Fruit fly (Drosophila melanogaster) whole organism, embryonic: ENCODE measurements around the gene CG10068.

Experiments used
- CG10321 ChIP-seq: fragments of 200-800 bp; sonication (Bioruptor generic); IDR thresholded peaks from 2 replicates; pipeline ENCODE4 v1.3.6; 2022; ENCODE audit warnings: missing biosample characterization, missing genetic modification characterization
- CG10565 ChIP-seq: fragments of 200-800 bp; sonication (Bioruptor generic); optimal IDR thresholded peaks from 3 replicates; lab custom pipeline; 2016; ENCODE audit warnings: missing biosample characterization, mild to moderate bottlenecking, missing genetic modification characterization
- CG12299 ChIP-seq: fragments of 200-800 bp; sonication (Bioruptor generic); optimal IDR thresholded peaks from 2 replicates; lab custom pipeline; 2018; ENCODE audit warnings: missing biosample characterization, mild to moderate bottlenecking, missing genetic modification characterization
- CG14050 ChIP-seq: fragments of 200-800 bp; sonication (Bioruptor generic); IDR thresholded peaks from 3 replicates; pipeline ENCODE4 v1.3.6; 2022; ENCODE audit warnings: missing biosample characterization, missing genetic modification characterization
- CG17186 ChIP-seq: fragments of 200-800 bp; sonication (Bioruptor generic); optimal IDR thresholded peaks from 3 replicates; lab custom pipeline; 2017; ENCODE audit warnings: missing biosample characterization, missing genetic modification reagents, missing genetic modification characterization
- CG17328 ChIP-seq: fragments of 200-800 bp; sonication (Bioruptor generic); IDR thresholded peaks from 2 replicates; pipeline ENCODE4 v1.3.6; 2022; ENCODE audit warnings: missing biosample characterization, missing genetic modification characterization
- CG18011 ChIP-seq: fragments of 200-800 bp; sonication (Bioruptor generic); optimal IDR thresholded peaks from 2 replicates; lab custom pipeline; 2017; ENCODE audit warnings: missing biosample characterization, missing genetic modification characterization, mild to moderate bottlenecking, moderate library complexity, missing genotype
- CG18262 ChIP-seq: fragments of 200-800 bp; optimal IDR thresholded peaks from 3 replicates; lab custom pipeline; 2019; ENCODE audit warnings: missing biosample characterization, mild to moderate bottlenecking, missing genetic modification characterization, moderate library complexity
- CG2120 ChIP-seq: fragments of 200-800 bp; sonication (Bioruptor generic); optimal IDR thresholded peaks from 3 replicates; lab custom pipeline; 2016; ENCODE audit warnings: missing biosample characterization, missing genetic modification characterization
- CG33557 ChIP-seq: fragments of 200-800 bp; sonication (Bioruptor generic); optimal IDR thresholded peaks from 2 replicates; lab custom pipeline; 2019; ENCODE audit warnings: missing biosample characterization, mild to moderate bottlenecking, missing genetic modification characterization, moderate library complexity
- CG3407 ChIP-seq: fragments of 200-800 bp; sonication (Bioruptor generic); optimal IDR thresholded peaks from 2 replicates; lab custom pipeline; 2018; ENCODE audit warnings: missing biosample characterization, mild to moderate bottlenecking, missing genetic modification characterization
- CG34422 ChIP-seq: fragments of 200-800 bp; sonication (Bioruptor generic); IDR thresholded peaks from 3 replicates; pipeline ENCODE4 v1.3.6; 2022; ENCODE audit warnings: missing biosample characterization, missing genetic modification characterization
- CG3847 ChIP-seq: fragments of 200-800 bp; sonication (Bioruptor generic); IDR thresholded peaks from 2 replicates; pipeline ENCODE4 v1.3.6; 2022; ENCODE audit warnings: missing biosample characterization, missing genetic modification characterization
- CG4360 ChIP-seq: fragments of 200-800 bp; sonication (Bioruptor generic); IDR thresholded peaks from 2 replicates; pipeline ENCODE4 v1.3.6; 2022; ENCODE audit warnings: missing biosample characterization, missing genetic modification characterization
- CG4404 ChIP-seq: fragments of 200-800 bp; sonication (Bioruptor generic); IDR thresholded peaks from 2 replicates; pipeline ENCODE4 v1.3.6; 2022; ENCODE audit warnings: missing biosample characterization, missing genetic modification characterization
- CG4854 ChIP-seq: fragments of 200-800 bp; sonication (Bioruptor generic); optimal IDR thresholded peaks from 2 replicates; lab custom pipeline; 2016; ENCODE audit warnings: missing biosample characterization, missing genetic modification characterization, inconsistent platforms
- CG6254 ChIP-seq: fragments of 200-800 bp; sonication (Bioruptor generic); optimal IDR thresholded peaks from 3 replicates; lab custom pipeline; 2017; ENCODE audit warnings: mild to moderate bottlenecking, missing biosample characterization, missing genetic modification reagents, missing genetic modification characterization
- CG7357 ChIP-seq: fragments of 200-800 bp; sonication (Bioruptor generic); IDR thresholded peaks from 3 replicates; pipeline ENCODE4 v1.3.6; 2022; ENCODE audit warnings: missing biosample characterization, missing genetic modification characterization
- CG7928 ChIP-seq: fragments of 200-800 bp; sonication (Bioruptor generic); optimal IDR thresholded peaks from 2 replicates; lab custom pipeline; 2017; ENCODE audit warnings: missing biosample characterization, mild to moderate bottlenecking, missing genetic modification characterization
- CG9727 ChIP-seq: fragments of 200-800 bp; sonication (Bioruptor generic); optimal IDR thresholded peaks from 3 replicates; lab custom pipeline; 2017; ENCODE audit warnings: missing biosample characterization, mild to moderate bottlenecking, missing genetic modification characterization
- Camta ChIP-seq: fragments of 200-800 bp; sonication (Bioruptor generic); optimal IDR thresholded peaks from 2 replicates; lab custom pipeline; 2016; ENCODE audit warnings: missing biosample characterization, missing genetic modification characterization
- Dbx ChIP-seq: fragments of 200-800 bp; sonication (Bioruptor generic); IDR thresholded peaks from 3 replicates; pipeline ENCODE4 v1.3.6; 2022; ENCODE audit warnings: missing biosample characterization, missing genetic modification characterization
- Elba2 ChIP-seq: fragments of 200-800 bp; sonication (Bioruptor generic); optimal IDR thresholded peaks from 3 replicates; lab custom pipeline; 2016; ENCODE audit warnings: missing biosample characterization, missing genetic modification characterization
- Jarid2 ChIP-seq: fragments of 200-800 bp; sonication (Bioruptor generic); optimal IDR thresholded peaks from 3 replicates; lab custom pipeline; 2017; ENCODE audit warnings: mild to moderate bottlenecking, missing biosample characterization, missing genetic modification reagents, missing genetic modification characterization
- Lpt ChIP-seq: fragments of >200 bp; optimal IDR thresholded peaks from 2 replicates; lab custom pipeline; 2018; ENCODE audit warnings: missing biosample characterization, missing genetic modification characterization
- Nf-YC ChIP-seq: fragments of 200-800 bp; optimal IDR thresholded peaks from 3 replicates; lab custom pipeline; 2019; ENCODE audit warnings: missing biosample characterization, mild to moderate bottlenecking, missing genetic modification characterization, moderate library complexity
- Oli ChIP-seq: fragments of 200-800 bp; sonication (Bioruptor generic); optimal IDR thresholded peaks from 2 replicates; lab custom pipeline; 2018; ENCODE audit warnings: missing biosample characterization, mild to moderate bottlenecking, missing genetic modification characterization, moderate library complexity
- Poxn ChIP-seq: fragments of 200-800 bp; sonication (Bioruptor generic); IDR thresholded peaks from 2 replicates; pipeline ENCODE4 v1.3.6; 2022; ENCODE audit warnings: missing biosample characterization, missing genetic modification characterization
- Rx ChIP-seq: fragments of 200-800 bp; sonication (Bioruptor generic); IDR thresholded peaks from 2 replicates; pipeline ENCODE4 v1.3.6; 2022; ENCODE audit warnings: missing biosample characterization, missing genetic modification characterization
- Vsx1 ChIP-seq: fragments of 200-800 bp; sonication (Bioruptor generic); optimal IDR thresholded peaks from 2 replicates; lab custom pipeline; 2017; ENCODE audit warnings: missing biosample characterization, mild to moderate bottlenecking, missing genetic modification characterization, missing genetic modification reagents
- aop ChIP-seq: fragments of 200-800 bp; sonication (Bioruptor generic); IDR thresholded peaks from 2 replicates; pipeline ENCODE4 v1.3.6; 2022; ENCODE audit warnings: missing biosample characterization, missing genetic modification characterization
- ash1 ChIP-seq: fragments of 200-800 bp; sonication (Bioruptor generic); optimal IDR thresholded peaks from 2 replicates; lab custom pipeline; 2018; ENCODE audit warnings: missing biosample characterization, mild to moderate bottlenecking, missing genetic modification characterization
- cato ChIP-seq: fragments of 200-800 bp; sonication (Bioruptor generic); optimal IDR thresholded peaks from 2 replicates; lab custom pipeline; 2016; ENCODE audit warnings: missing biosample characterization, missing genetic modification characterization, borderline replicate concordance
- caup ChIP-seq: fragments of 200-800 bp; sonication (Bioruptor generic); optimal IDR thresholded peaks from 3 replicates; lab custom pipeline; 2017; ENCODE audit warnings: missing biosample characterization, mild to moderate bottlenecking, missing genetic modification characterization, moderate library complexity; ENCODE audit not compliant: severe bottlenecking
- dati ChIP-seq: fragments of 200-800 bp; sonication (Bioruptor generic); IDR thresholded peaks from 2 replicates; pipeline ENCODE4 v1.3.6; 2022; ENCODE audit warnings: missing biosample characterization, missing genetic modification characterization
- emc ChIP-seq: fragments of 200-800 bp; sonication (Bioruptor generic); optimal IDR thresholded peaks from 2 replicates; lab custom pipeline; 2016; ENCODE audit warnings: missing biosample characterization, missing genetic modification characterization
- gem ChIP-seq: fragments of 200-800 bp; sonication (Bioruptor generic); optimal IDR thresholded peaks from 2 replicates; lab custom pipeline; 2019; ENCODE audit warnings: missing biosample characterization, mild to moderate bottlenecking, missing genetic modification characterization, moderate library complexity
- hb ChIP-seq: fragments of 200-800 bp; sonication (Bioruptor generic); IDR thresholded peaks from 3 replicates; pipeline ENCODE4 v1.3.6; 2022; ENCODE audit warnings: missing biosample characterization, missing genetic modification characterization; ENCODE audit not compliant: partially characterized antibody
- hbn ChIP-seq: fragments of 200-800 bp; sonication (Bioruptor generic); IDR thresholded peaks from 2 replicates; pipeline ENCODE4 v1.3.6; 2022; ENCODE audit warnings: missing biosample characterization, missing genetic modification characterization; ENCODE audit not compliant: partially characterized antibody
- her ChIP-seq: fragments of 200-800 bp; sonication (Bioruptor generic); optimal IDR thresholded peaks from 2 replicates; lab custom pipeline; 2016; ENCODE audit warnings: missing biosample characterization, missing genetic modification characterization
- org-1 ChIP-seq: fragments of 200-800 bp; sonication (Bioruptor generic); optimal IDR thresholded peaks from 2 replicates; lab custom pipeline; 2017; ENCODE audit warnings: missing biosample characterization, missing genetic modification characterization
- peb ChIP-seq: fragments of 200-800 bp; sonication (Bioruptor generic); IDR thresholded peaks from 2 replicates; pipeline ENCODE4 v1.3.6; 2022; ENCODE audit warnings: missing biosample characterization, missing genetic modification characterization
- sqz ChIP-seq: fragments of 200-800 bp; sonication (Bioruptor generic); optimal IDR thresholded peaks from 3 replicates; lab custom pipeline; 2018; ENCODE audit warnings: missing biosample characterization, mild to moderate bottlenecking, missing genetic modification characterization
- tio ChIP-seq: fragments of 200-800 bp; sonication (Bioruptor generic); optimal IDR thresholded peaks from 2 replicates; lab custom pipeline; 2017; ENCODE audit warnings: missing biosample characterization, missing genetic modification characterization, inconsistent platforms
- tup ChIP-seq: fragments of 200-800 bp; sonication (Bioruptor generic); optimal IDR thresholded peaks from 2 replicates; lab custom pipeline; 2016; ENCODE audit warnings: missing biosample characterization, mild to moderate bottlenecking, missing genetic modification characterization, moderate library complexity
- twi ChIP-seq: fragments of 200-800 bp; optimal IDR thresholded peaks from 2 replicates; lab custom pipeline; 2019; ENCODE audit warnings: missing biosample characterization, mild to moderate bottlenecking, missing genetic modification characterization, moderate library complexity
- usp ChIP-seq: fragments of >200 bp; optimal IDR thresholded peaks from 2 replicates; lab custom pipeline; 2017; ENCODE audit warnings: missing biosample characterization, missing genetic modification characterization
- zen ChIP-seq: fragments of 200-800 bp; sonication (Bioruptor generic); optimal IDR thresholded peaks from 3 replicates; lab custom pipeline; 2018; ENCODE audit warnings: missing biosample characterization, mild to moderate bottlenecking, missing genetic modification characterization, moderate library complexity
- zen2 ChIP-seq: fragments of 200-800 bp; sonication (Bioruptor generic); IDR thresholded peaks from 3 replicates; pipeline ENCODE4 v1.3.6; 2022; ENCODE audit warnings: missing biosample characterization, missing genetic modification characterization; ENCODE audit not compliant: partially characterized antibody

Gene CG10068

dm6 chr3R:7144245-7144904, 16.5 kb upstream of the CG10068 start, which contains the start of the genes CG14610 and CG2656 (continued):
- TF ChIP-seq Elba2 (GFP tag; lab: Kevin White, UChicago) (peak; percentile 25), CG6254 (GFP tag; lab: Kevin White, UChicago) (no peak), CG34422 (GFP tag; lab: Robert Waterston, UW) (peak; percentile 36; the same call in 1 of the 3 replicates), Jarid2 (GFP tag; lab: Kevin White, UChicago) (peak; percentile 19), gem (tag; lab: Kevin White, UChicago) (peak; percentile 70), zen2 (GFP tag; lab: Robert Waterston, UW) (no peak; the same call in 2 of the 3 replicates), CG7357 (GFP tag; lab: Robert Waterston, UW) (no peak), CG4854 (GFP tag; lab: Kevin White, UChicago) (peak; percentile 62), CG3407 (peak; percentile 36), CG4360 (GFP tag; lab: Robert Waterston, UW) (no peak; the same call in 1 of the 2 replicates), emc (GFP tag; lab: Kevin White, UChicago) (peak; percentile 43), hbn (GFP tag; lab: Robert Waterston, UW) (peak; percentile 50), CG2120 (GFP tag; lab: Kevin White, UChicago) (peak; percentile 92), CG9727 (GFP tag; lab: Kevin White, UChicago) (peak; percentile 45), ash1 (GFP tag; lab: Kevin White, UChicago) (peak; percentile 31), Camta (GFP tag; lab: Kevin White, UChicago) (peak; percentile 60), CG3847 (GFP tag; lab: Robert Waterston, UW) (peak; percentile 94), dati (GFP tag; lab: Robert Waterston, UW) (0 out of 2 replicates have a peak, but pooled peaks have one; percentile 7), CG10321 (GFP tag; lab: Robert Waterston, UW) (no peak), twi (tag; lab: Kevin White, UChicago) (peak; percentile 16), Nf-YC (tag; lab: Kevin White, UChicago) (peak; percentile 28), CG7928 (GFP tag; lab: Kevin White, UChicago) (peak; percentile 20), Vsx1 (GFP tag; lab: Kevin White, UChicago) (no peak), usp (GFP tag; lab: Kevin White, UChicago) (no peak), tio (GFP tag; lab: Kevin White, UChicago) (no peak), Oli (tag; lab: Kevin White, UChicago) (peak; percentile 36), her (GFP tag; lab: Kevin White, UChicago) (peak; percentile 89), caup (peak; percentile 78), Poxn (GFP tag; lab: Robert Waterston, UW) (no peak), CG17186 (GFP tag; lab: Kevin White, UChicago) (peak; percentile 96), zen (peak; percentile 50), CG17328 (GFP tag; lab: Robert Waterston, UW) (peak; percentile 67), Lpt (no peak), aop (no peak), CG18262 (tag; lab: Kevin White, UChicago) (peak; percentile 44), CG18011 (GFP tag; lab: Kevin White, UChicago) (peak; percentile 72), CG14050 (GFP tag; lab: Robert Waterston, UW) (peak; percentile 47; the same call in 2 of the 3 replicates), CG10565 (no peak), cato (GFP tag; lab: Kevin White, UChicago) (peak; percentile 54), CG12299 (tag; lab: Kevin White, UChicago) (peak; percentile 38), hb (no peak), org-1 (peak; percentile 43), peb (no peak), tup (peak; percentile 84), sqz (no peak), CG33557 (GFP tag; lab: Kevin White, UChicago) (peak; percentile 25), Dbx (GFP tag; lab: Robert Waterston, UW) (peak; percentile 67), Rx (GFP tag; lab: Robert Waterston, UW) (peak; percentile 38; the same call in 1 of the 2 replicates), CG4404 (GFP tag; lab: Robert Waterston, UW) (no peak)
